Worm (Caenorhabditis elegans): Measurements from ENCODE around the gene K01A2.5.

K01A2.5 gene

DNA sequence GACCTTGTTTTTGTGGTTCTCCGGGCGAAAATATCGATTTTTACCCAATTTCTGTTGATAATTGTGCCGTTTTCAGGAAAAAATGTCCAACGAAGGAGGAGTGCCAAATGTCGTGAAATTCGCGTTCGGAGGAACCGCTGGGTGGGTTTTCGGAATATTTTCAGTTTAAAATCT, 14.6 kb upstream of the K01A2.5 start, which contains the start of gene misc-1:
TSS of gene misc-1 (plus strand) at position 75 of the 174 bp plus-strand sequence.
- TF ChIP-seq nhr-2 (tag; optimal IDR thresholded peaks at IDR 0.05) (no peak), hlh-1 (tag; optimal IDR thresholded peaks at IDR 0.05) (no peak), zip-8 (tag; optimal IDR thresholded peaks at IDR 0.05) (no peak), nhr-76 (tag; optimal IDR thresholded peaks at IDR 0.05) (no peak), sptf-1 (tag; optimal IDR thresholded peaks at IDR 0.05) (no peak), elt-3 (tag; optimal IDR thresholded peaks at IDR 0.05) (no peak), unc-62 (GFP tag; optimal IDR thresholded peaks at IDR 0.05) (no peak), elt-1 (tag; optimal IDR thresholded peaks at IDR 0.05; ENCODE audit: borderline replicate concordance, insufficient read depth) (no peak), unc-120 (tag; optimal IDR thresholded peaks at IDR 0.05; ENCODE audit: poor library complexity, severe bottlenecking) (no peak), drap-1 (GFP tag; optimal IDR thresholded peaks at IDR 0.05) (no peak), cnd-1 (tag; optimal IDR thresholded peaks at IDR 0.05) (no peak), M03D4.4 (tag; optimal IDR thresholded peaks at IDR 0.05) (no peak), lin-32 (GFP tag; optimal IDR thresholded peaks at IDR 0.05) (no peak), mls-2 (tag; optimal IDR thresholded peaks at IDR 0.05) (no peak), snpc-4 (tag; optimal IDR thresholded peaks at IDR 0.05) (no peak), lsy-2 (tag; optimal IDR thresholded peaks at IDR 0.05) (no peak), ceh-39 (tag; optimal IDR thresholded peaks at IDR 0.05) (no peak), sem-2 (GFP tag; optimal IDR thresholded peaks at IDR 0.05) (no peak), ces-1 (GFP tag; optimal IDR thresholded peaks at IDR 0.05) (no peak)

DNA sequence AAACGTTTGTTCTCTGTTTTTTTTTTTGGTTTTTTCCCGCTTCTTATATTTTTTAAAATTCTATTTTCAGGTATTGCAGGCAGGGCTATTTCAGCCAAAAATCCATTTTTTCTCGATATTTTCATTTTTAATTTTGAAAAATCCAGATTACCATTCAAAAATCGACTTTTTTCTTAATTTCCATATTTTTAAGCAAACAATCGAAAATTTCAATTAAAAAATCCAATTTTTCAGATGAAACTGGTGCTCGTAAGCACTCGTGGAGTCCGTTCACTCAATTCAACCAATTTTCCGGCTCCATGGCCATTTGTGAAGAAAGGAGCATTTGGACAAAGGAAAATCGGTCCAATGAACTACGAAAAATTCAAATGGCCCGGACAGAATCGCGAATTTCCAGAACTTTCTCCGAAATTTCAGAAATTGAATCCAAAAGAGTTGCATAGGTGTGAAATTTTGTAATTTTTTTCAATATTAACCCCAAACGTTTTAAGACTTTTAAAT, 12.3 kb upstream of the K01A2.5 start, which contains the start of gene mrpl-41:
TSS of gene mrpl-41 (plus strand) at position 235 of the 501 bp plus-strand sequence.
- TF ChIP-seq unc-39 (tag; optimal IDR thresholded peaks at IDR 0.05) (no peak), lin-32 (GFP tag; optimal IDR thresholded peaks at IDR 0.05) (no peak), nhr-28 (tag; optimal IDR thresholded peaks at IDR 0.05) (no peak), nhr-2 (tag; optimal IDR thresholded peaks at IDR 0.05) (no peak), nhr-12 (tag; optimal IDR thresholded peaks at IDR 0.05) (no peak), ceh-43 (GFP tag; optimal IDR thresholded peaks at IDR 0.05) (no peak), sem-2 (GFP tag; optimal IDR thresholded peaks at IDR 0.05) (no peak), flh-1 (GFP tag; optimal IDR thresholded peaks at IDR 0.05) (no peak), drap-1 (GFP tag; optimal IDR thresholded peaks at IDR 0.05) (no peak), M03D4.4 (tag; optimal IDR thresholded peaks at IDR 0.05) (no peak), ham-2 (GFP tag; optimal IDR thresholded peaks at IDR 0.05) (no peak), ztf-11 (tag; optimal IDR thresholded peaks at IDR 0.05) (no peak), cnd-1 (tag; optimal IDR thresholded peaks at IDR 0.05) (no peak), bed-3 (GFP tag; optimal IDR thresholded peaks at IDR 0.05) (no peak), snpc-4 (tag; optimal IDR thresholded peaks at IDR 0.05) (no peak), mls-2 (tag; optimal IDR thresholded peaks at IDR 0.05) (no peak), elt-1 (tag; optimal IDR thresholded peaks at IDR 0.05; ENCODE audit: borderline replicate concordance, insufficient read depth) (no peak), ceh-39 (tag; optimal IDR thresholded peaks at IDR 0.05) (no peak)

DNA sequence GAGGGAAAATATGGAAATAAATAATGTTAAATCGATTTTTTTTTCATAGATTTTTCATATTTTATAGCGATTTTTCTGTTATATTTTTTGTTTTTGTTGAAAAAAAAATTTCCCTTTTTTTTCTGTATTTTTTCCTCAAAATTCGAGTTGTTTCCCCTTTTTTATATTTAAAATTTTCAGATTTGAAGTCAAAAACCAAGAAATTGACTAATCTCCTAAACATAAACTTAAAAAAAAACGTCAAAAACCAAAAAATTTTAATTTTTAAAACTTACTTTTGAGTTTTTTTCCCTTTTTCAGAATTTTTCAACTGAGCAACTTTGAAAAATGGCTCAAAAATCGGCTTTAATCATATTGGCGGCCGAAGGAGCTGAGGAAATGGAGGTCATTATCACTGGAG, 10.8 kb upstream of the K01A2.5 start, which contains the start of gene djr-1.1:
TSS of gene djr-1.1 (plus strand) at position 301 of the 400 bp plus-strand sequence.
- TF ChIP-seq blmp-1 (tag; optimal IDR thresholded peaks at IDR 0.05) (no peak), mab-5 (tag; optimal IDR thresholded peaks at IDR 0.05) (no peak), nhr-237 (tag; optimal IDR thresholded peaks at IDR 0.05) (no peak)

DNA sequence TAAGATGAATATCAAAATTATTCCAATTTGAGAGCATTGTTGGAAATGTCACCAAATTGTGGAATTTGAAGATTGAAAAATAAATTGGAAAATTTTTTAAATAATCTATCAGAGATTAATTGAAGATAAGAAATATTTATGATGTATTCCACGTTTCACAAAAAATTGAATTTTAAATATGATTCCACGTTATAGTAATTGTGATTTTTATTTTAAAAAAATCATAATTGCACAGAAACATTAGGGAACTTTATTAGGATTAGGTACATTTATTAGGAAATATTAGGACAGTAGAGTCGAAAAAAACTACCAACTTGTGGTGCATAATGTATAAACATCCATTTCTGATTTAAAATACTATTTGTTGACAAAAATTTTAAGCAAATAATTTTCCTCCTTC, 6.5 kb upstream of the K01A2.5 start, which contains the start of gene B0432.11:
TSS of gene B0432.11 (minus strand) at position 101 of the 400 bp plus-strand sequence.
- TF ChIP-seq flh-1 (GFP tag; optimal IDR thresholded peaks at IDR 0.05), result no peak
- TF ChIP-seq ceh-43 (GFP tag; optimal IDR thresholded peaks at IDR 0.05), result no peak
- no peak for TF ChIP-seq unc-120 (tag; optimal IDR thresholded peaks at IDR 0.05; ENCODE audit: poor library complexity, severe bottlenecking)
- no peak for TF ChIP-seq sem-2 (GFP tag; optimal IDR thresholded peaks at IDR 0.05)
- TF ChIP-seq unc-39 (tag; optimal IDR thresholded peaks at IDR 0.05), result no peak
- no peak for TF ChIP-seq ces-1 (GFP tag; optimal IDR thresholded peaks at IDR 0.05)
- no peak for TF ChIP-seq mep-1 (tag; optimal IDR thresholded peaks at IDR 0.05)
- TF ChIP-seq cnd-1 (tag; optimal IDR thresholded peaks at IDR 0.05), result no peak
- TF ChIP-seq nhr-28 (tag; optimal IDR thresholded peaks at IDR 0.05), result no peak
- no peak for TF ChIP-seq sptf-1 (tag; optimal IDR thresholded peaks at IDR 0.05)
- TF ChIP-seq nhr-76 (tag; optimal IDR thresholded peaks at IDR 0.05), result no peak

DNA sequence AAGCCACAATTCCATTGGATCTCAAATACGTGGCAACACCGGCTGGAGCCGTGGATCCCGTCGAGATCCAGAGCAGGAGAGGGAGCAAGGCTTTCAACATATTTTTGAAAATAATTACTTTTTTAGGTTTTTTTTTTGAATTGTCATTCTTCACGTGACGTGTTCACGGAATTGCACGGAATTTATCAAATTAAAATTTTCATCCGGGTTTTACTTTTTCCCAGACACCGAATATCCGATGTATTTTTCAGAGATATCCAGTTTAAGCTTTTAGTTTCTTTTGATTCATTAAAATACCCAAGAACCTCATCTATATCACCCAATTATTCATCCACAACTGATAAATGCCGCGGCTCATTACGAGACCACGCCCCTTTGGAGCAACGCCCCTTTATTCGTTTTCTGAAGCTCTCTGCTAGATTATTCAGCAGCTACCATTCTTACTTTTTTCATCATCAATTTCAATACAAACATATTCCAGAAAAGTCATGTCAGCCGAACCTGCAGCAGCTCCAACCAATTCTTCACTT, 4.1 kb upstream of the K01A2.5 start, which contains the start of the genes clec-117 and B0432.1:
TSS of gene clec-117 (minus strand) at position 101 of the 530 bp plus-strand sequence.
TSS of gene B0432.1 (plus strand) at position 480 of the 530 bp plus-strand sequence.
- TF ChIP-seq unc-120 (tag; optimal IDR thresholded peaks at IDR 0.05; ENCODE audit: poor library complexity, severe bottlenecking), result no peak
- TF ChIP-seq nhr-237 (tag; optimal IDR thresholded peaks at IDR 0.05), result no peak
- TF ChIP-seq hlh-1 (tag; optimal IDR thresholded peaks at IDR 0.05), result no peak
- no peak for TF ChIP-seq ztf-11 (tag; optimal IDR thresholded peaks at IDR 0.05)
- TF ChIP-seq snpc-4 (tag; optimal IDR thresholded peaks at IDR 0.05), result no peak
- TF ChIP-seq ceh-39 (tag; optimal IDR thresholded peaks at IDR 0.05), result no peak
- TF ChIP-seq ces-1 (GFP tag; optimal IDR thresholded peaks at IDR 0.05), result no peak
- no peak for TF ChIP-seq mls-2 (tag; optimal IDR thresholded peaks at IDR 0.05)

Measured in whole organism, mixed stage, embryonic.